Fruit fly (Drosophila melanogaster): Measurements from ENCODE around the gene Snmp1.

Gene Snmp1

dm6 chr3R:21188540-21189276 lies 20.7 kb upstream of the Snmp1 start (continued):
- TF ChIP-seq Myc (optimal IDR thresholded peaks at IDR 0.05): no peak
- TF ChIP-seq usp (GFP tag; optimal IDR thresholded peaks at IDR 0.05): no peak
- TF ChIP-seq dl (GFP tag; optimal IDR thresholded peaks at IDR 0.05; ENCODE audit: insufficient read depth in 1 of 2, partially characterized antibody in 2 of 2): peak in 1 of 2 experiments; percentile 48
- TF ChIP-seq lola (GFP tag; optimal IDR thresholded peaks at IDR 0.05): no peak
- TF ChIP-seq GATAd (GFP tag; optimal IDR thresholded peaks at IDR 0.05): no peak
- no peak for TF ChIP-seq dmrt93B (GFP tag; optimal IDR thresholded peaks at IDR 0.05)
- TF ChIP-seq N (GFP tag; optimal IDR thresholded peaks at IDR 0.05): peak; percentile 57
- peak; percentile 7 for TF ChIP-seq Hr78 (GFP tag; optimal IDR thresholded peaks at IDR 0.05)
- TF ChIP-seq CG32264 (GFP tag; optimal IDR thresholded peaks at IDR 0.05): no peak
- peak; percentile 8 for TF ChIP-seq Jra (GFP tag; optimal IDR thresholded peaks at IDR 0.05)

dm6 chr3R:21187394-21188392 lies 19.7 kb upstream of the Snmp1 start:
- TF ChIP-seq Jra (GFP tag; optimal IDR thresholded peaks at IDR 0.05) (no peak), Hr83 (GFP tag; optimal IDR thresholded peaks at IDR 0.05; ENCODE audit: poor library complexity, severe bottlenecking) (no peak), tai (GFP tag; optimal IDR thresholded peaks at IDR 0.05) (no peak), Myc (optimal IDR thresholded peaks at IDR 0.05) (no peak), br (GFP tag; optimal IDR thresholded peaks at IDR 0.05) (no peak), Hr78 (GFP tag; optimal IDR thresholded peaks at IDR 0.05) (no peak), rgr (GFP tag; optimal IDR thresholded peaks at IDR 0.05) (no peak), jim (GFP tag; optimal IDR thresholded peaks at IDR 0.05) (no peak), CG9705 (GFP tag; optimal IDR thresholded peaks at IDR 0.05) (no peak), Dif (GFP tag; optimal IDR thresholded peaks at IDR 0.05; ENCODE audit: partially characterized antibody) (peak; percentile 1), Vsx2 (GFP tag; optimal IDR thresholded peaks at IDR 0.05; ENCODE audit: partially characterized antibody) (no peak), N (GFP tag; optimal IDR thresholded peaks at IDR 0.05) (no peak), dmrt93B (GFP tag; optimal IDR thresholded peaks at IDR 0.05) (no peak), foxo (GFP tag; optimal IDR thresholded peaks at IDR 0.05) (no peak), Dfd (GFP tag; optimal IDR thresholded peaks at IDR 0.05) (no peak), OdsH (GFP tag; optimal IDR thresholded peaks at IDR 0.05) (no peak), HLH106 (tag; optimal IDR thresholded peaks at IDR 0.05) (peak; percentile 16), sv (GFP tag; optimal IDR thresholded peaks at IDR 0.05) (peak; percentile 36), brk (GFP tag; optimal IDR thresholded peaks at IDR 0.05) (no peak), ey (GFP tag; optimal IDR thresholded peaks at IDR 0.05) (no peak), pan (optimal IDR thresholded peaks at IDR 0.05) (no peak), dl (GFP tag; optimal IDR thresholded peaks at IDR 0.05; ENCODE audit: insufficient read depth in 1 of 2, partially characterized antibody in 2 of 2) (peak in 1 of 2 experiments; percentile 48), Mio (GFP tag; optimal IDR thresholded peaks at IDR 0.05) (no peak), dsf (GFP tag; optimal IDR thresholded peaks at IDR 0.05; ENCODE audit: borderline replicate concordance) (no peak), CrebA (GFP tag; optimal IDR thresholded peaks at IDR 0.05; ENCODE audit: borderline replicate concordance) (no peak), woc (GFP tag; optimal IDR thresholded peaks at IDR 0.05) (peak; percentile 21), lola (GFP tag; optimal IDR thresholded peaks at IDR 0.05) (no peak), psq (GFP tag; optimal IDR thresholded peaks at IDR 0.05) (no peak), Abd-B (GFP tag; optimal IDR thresholded peaks at IDR 0.05) (no peak), Sp1 (GFP tag; optimal IDR thresholded peaks at IDR 0.05) (no peak), fru (GFP tag; optimal IDR thresholded peaks at IDR 0.05) (no peak)
